Fruit fly (Drosophila melanogaster): ENCODE measurements around the gene MCTS1.

The MCTS1 gene

dm6 chrX:6039431-6040016 lies 1.8 kb downstream of the MCTS1 start, which contains the start of gene CG5937:
TSS of gene CG5937 (plus strand) at chrX:6040005.
- TF ChIP-seq EcR (GFP tag; optimal IDR thresholded peaks at IDR 0.05), result no peak
- TF ChIP-seq CG8478 (optimal IDR thresholded peaks at IDR 0.05), result no peak
- no peak for TF ChIP-seq usp (GFP tag; optimal IDR thresholded peaks at IDR 0.05)
- TF ChIP-seq psq (optimal IDR thresholded peaks at IDR 0.05), result no peak
- TF ChIP-seq Dll (optimal IDR thresholded peaks at IDR 0.05), result no peak
- TF ChIP-seq pan (optimal IDR thresholded peaks at IDR 0.05), result no peak

DNA sequence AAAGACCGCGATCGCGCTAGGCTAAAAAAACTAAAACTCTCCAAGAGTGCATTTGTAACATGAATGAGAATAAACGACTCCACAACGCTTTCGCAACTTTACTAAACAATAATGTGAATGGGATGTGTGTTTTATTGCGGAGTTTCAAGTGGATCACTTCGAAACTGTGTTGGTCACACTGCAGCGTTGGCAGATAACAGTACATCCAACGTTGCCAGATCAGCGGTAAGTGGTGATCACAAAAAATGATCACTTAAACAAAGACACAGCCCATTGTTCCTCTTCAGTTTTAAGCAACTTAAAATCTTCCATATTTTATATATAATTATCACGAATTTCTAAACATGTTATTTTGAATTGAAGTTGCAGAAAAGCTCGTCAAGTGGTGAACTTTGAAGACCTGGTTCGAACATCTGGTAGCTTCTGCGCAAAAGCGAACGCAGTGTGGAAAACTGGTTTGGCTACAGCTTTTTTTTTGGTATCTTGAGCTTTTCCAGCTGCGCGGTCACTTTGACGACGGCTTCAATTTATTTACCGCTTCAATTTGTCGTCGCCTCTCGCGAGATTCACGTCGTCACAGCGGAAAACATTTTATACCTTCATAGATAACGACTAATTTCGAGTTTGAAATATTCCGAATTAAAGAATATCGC lies 12.7 kb downstream of the MCTS1 start, which contains the start of gene CG5921:
CG5921 (plus strand) TSS at position 547 of the 653 bp plus-strand sequence.
- TF ChIP-seq Dll (optimal IDR thresholded peaks at IDR 0.05) (no peak), usp (GFP tag; optimal IDR thresholded peaks at IDR 0.05) (no peak), EcR (GFP tag; optimal IDR thresholded peaks at IDR 0.05) (no peak), CG8478 (optimal IDR thresholded peaks at IDR 0.05) (no peak), pan (optimal IDR thresholded peaks at IDR 0.05) (no peak), psq (optimal IDR thresholded peaks at IDR 0.05) (no peak)

DNA sequence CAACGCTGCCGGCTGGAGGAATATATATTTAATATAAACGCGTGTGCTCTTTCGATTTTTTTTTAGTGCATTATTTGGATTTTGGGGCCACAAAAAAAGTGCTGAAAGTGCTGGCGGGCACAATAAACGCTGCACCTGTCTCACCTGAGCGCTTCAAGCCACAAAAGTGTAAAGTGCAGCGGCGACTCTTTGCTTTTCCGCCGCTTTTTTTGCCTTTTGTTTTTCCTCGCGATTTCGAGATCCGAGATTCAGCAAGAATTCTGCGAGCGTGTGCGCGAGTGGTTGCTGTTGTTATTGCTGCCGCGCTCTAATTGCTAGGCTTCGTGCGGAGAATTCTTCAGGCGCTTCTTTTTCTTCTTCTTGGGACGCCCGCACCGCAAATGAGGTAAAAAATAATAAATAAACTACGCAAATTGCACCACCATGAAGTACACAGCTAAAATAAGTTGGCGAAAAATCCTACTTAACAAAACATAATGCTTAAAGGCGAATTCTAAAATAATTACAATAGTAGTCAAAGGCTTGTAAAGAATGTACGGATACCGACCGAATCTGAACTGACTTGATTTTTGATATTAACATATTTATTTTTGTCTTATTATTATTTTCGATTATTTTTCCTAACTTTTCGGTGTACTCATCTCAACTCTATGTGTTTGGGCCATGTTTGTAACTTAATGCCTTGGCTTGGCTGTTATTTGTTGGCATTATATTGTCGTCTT lies 13.4 kb downstream of the MCTS1 start:
- TF ChIP-seq usp (GFP tag; optimal IDR thresholded peaks at IDR 0.05) (no peak), psq (optimal IDR thresholded peaks at IDR 0.05) (no peak), CG8478 (optimal IDR thresholded peaks at IDR 0.05) (no peak), pan (optimal IDR thresholded peaks at IDR 0.05) (no peak), Dll (optimal IDR thresholded peaks at IDR 0.05) (no peak), EcR (GFP tag; optimal IDR thresholded peaks at IDR 0.05) (no peak)

DNA sequence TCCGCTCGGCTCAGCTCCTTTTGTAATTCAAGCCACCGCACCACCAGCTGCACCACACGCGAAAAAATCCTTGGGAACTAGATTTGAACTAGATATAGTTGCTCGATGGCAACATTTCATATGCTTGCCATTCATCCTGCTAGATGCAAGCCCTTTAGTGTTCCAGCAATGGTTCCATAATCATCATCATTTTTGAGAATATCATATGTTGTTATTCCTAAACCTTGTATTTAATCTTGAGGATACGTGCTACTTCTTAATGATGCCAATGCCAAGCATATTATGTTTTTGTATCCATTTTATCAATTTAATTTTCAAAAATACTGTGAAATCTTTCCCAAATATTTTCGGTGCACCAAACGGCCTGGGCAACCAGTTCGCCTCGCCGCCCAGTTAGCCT lies 15.2 kb downstream of the MCTS1 start:
- TF ChIP-seq EcR (GFP tag; optimal IDR thresholded peaks at IDR 0.05) (no peak), psq (optimal IDR thresholded peaks at IDR 0.05) (no peak), CG8478 (optimal IDR thresholded peaks at IDR 0.05) (no peak), pan (optimal IDR thresholded peaks at IDR 0.05) (no peak), usp (GFP tag; optimal IDR thresholded peaks at IDR 0.05) (no peak), Dll (optimal IDR thresholded peaks at IDR 0.05) (no peak)

- no peak for TF ChIP-seq pan (optimal IDR thresholded peaks at IDR 0.05)
- TF ChIP-seq CG8478 (optimal IDR thresholded peaks at IDR 0.05), result no peak
- no peak for TF ChIP-seq psq (optimal IDR thresholded peaks at IDR 0.05)
- no peak for TF ChIP-seq EcR (GFP tag; optimal IDR thresholded peaks at IDR 0.05)
- no peak for TF ChIP-seq usp (GFP tag; optimal IDR thresholded peaks at IDR 0.05)
- TF ChIP-seq Dll (optimal IDR thresholded peaks at IDR 0.05), result no peak
These were observed 16.3 kb downstream of the MCTS1 start for dm6 chrX:6054031-6054430.

dm6 chrX:6059135-6059824 lies 21.6 kb downstream of the MCTS1 start:
- TF ChIP-seq pan (optimal IDR thresholded peaks at IDR 0.05), result no peak
- no peak for TF ChIP-seq CG8478 (optimal IDR thresholded peaks at IDR 0.05)
- no peak for TF ChIP-seq Dll (optimal IDR thresholded peaks at IDR 0.05)
- TF ChIP-seq EcR (GFP tag; optimal IDR thresholded peaks at IDR 0.05), result no peak
- TF ChIP-seq usp (GFP tag; optimal IDR thresholded peaks at IDR 0.05), result no peak
- TF ChIP-seq psq (optimal IDR thresholded peaks at IDR 0.05), result no peak

- TF ChIP-seq CG8478 (optimal IDR thresholded peaks at IDR 0.05), result no peak
- no peak for TF ChIP-seq Dll (optimal IDR thresholded peaks at IDR 0.05)
- TF ChIP-seq EcR (GFP tag; optimal IDR thresholded peaks at IDR 0.05), result no peak
- no peak for TF ChIP-seq usp (GFP tag; optimal IDR thresholded peaks at IDR 0.05)
- no peak for TF ChIP-seq pan (optimal IDR thresholded peaks at IDR 0.05)
- TF ChIP-seq psq (optimal IDR thresholded peaks at IDR 0.05), result no peak
These were observed 24.5 kb downstream of the MCTS1 start for dm6 chrX:6062160-6062559.

dm6 chrX:6064508-6064907 lies 26.8 kb downstream of the MCTS1 start:
- no peak for TF ChIP-seq Dll (optimal IDR thresholded peaks at IDR 0.05)
- TF ChIP-seq psq (optimal IDR thresholded peaks at IDR 0.05), result no peak
- TF ChIP-seq EcR (GFP tag; optimal IDR thresholded peaks at IDR 0.05), result no peak
- no peak for TF ChIP-seq usp (GFP tag; optimal IDR thresholded peaks at IDR 0.05)
- no peak for TF ChIP-seq pan (optimal IDR thresholded peaks at IDR 0.05)
- no peak for TF ChIP-seq CG8478 (optimal IDR thresholded peaks at IDR 0.05)

- TF ChIP-seq Dll (optimal IDR thresholded peaks at IDR 0.05) (no peak), EcR (GFP tag; optimal IDR thresholded peaks at IDR 0.05) (no peak), usp (GFP tag; optimal IDR thresholded peaks at IDR 0.05) (no peak), psq (optimal IDR thresholded peaks at IDR 0.05) (no peak), CG8478 (optimal IDR thresholded peaks at IDR 0.05) (no peak), pan (optimal IDR thresholded peaks at IDR 0.05) (no peak)
These were observed 28.6 kb downstream of the MCTS1 start, which contains the start of gene CG43115 for dm6 chrX:6066316-6066715. TSS of gene CG43115 (minus strand) at chrX:6066416.

DNA sequence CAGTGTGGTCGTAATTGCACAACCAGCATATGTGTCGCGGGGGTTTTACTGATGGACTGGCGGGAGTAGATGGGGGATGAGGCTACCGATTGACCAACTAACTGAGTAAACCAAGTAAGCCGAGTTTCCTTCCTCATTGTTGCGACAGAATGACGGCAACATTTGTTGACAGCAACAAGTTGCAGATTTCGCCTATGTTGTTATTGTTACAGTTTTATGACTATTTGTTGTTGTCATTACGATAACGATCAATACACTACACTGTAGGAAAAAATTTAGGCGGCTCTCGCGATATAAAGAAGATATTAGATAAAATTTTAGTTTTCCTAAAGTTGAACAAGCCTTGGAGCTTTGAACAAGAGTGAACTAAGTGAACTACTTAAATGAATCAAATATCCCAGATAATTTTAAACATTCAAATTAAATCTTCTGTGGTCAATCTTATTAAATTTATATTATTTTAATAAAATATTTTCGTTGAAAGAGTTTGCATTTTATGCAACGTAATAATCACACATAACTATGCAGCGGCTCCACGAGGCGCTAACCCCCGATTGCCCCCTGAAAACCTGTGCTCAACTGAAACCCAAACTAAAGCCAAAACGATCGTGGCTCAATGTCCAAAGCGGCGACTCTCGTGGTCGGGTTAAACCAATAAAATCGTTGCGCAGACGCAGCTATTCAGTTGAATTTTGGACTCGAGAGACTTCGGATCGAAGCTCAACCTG lies 29.8 kb downstream of the MCTS1 start, which contains the start of gene CG5928:
CG5928 (plus strand) TSS at position 678 of the 728 bp plus-strand sequence.
- no peak for TF ChIP-seq pan (optimal IDR thresholded peaks at IDR 0.05)
- TF ChIP-seq Dll (optimal IDR thresholded peaks at IDR 0.05), result no peak

dm6 chrX:6068714-6069113 lies 31.0 kb downstream of the MCTS1 start:
- TF ChIP-seq psq (optimal IDR thresholded peaks at IDR 0.05) (no peak), pan (optimal IDR thresholded peaks at IDR 0.05) (no peak), EcR (GFP tag; optimal IDR thresholded peaks at IDR 0.05) (no peak), usp (GFP tag; optimal IDR thresholded peaks at IDR 0.05) (no peak), Dll (optimal IDR thresholded peaks at IDR 0.05) (no peak), CG8478 (optimal IDR thresholded peaks at IDR 0.05) (no peak)

Data from whole organism.